Worm (Caenorhabditis elegans) whole organism, L1 larva: Measurements from ENCODE around the gene F42G4.7.

Experiments
- aha-1 ChIP-seq: fragments of 150-350 bp; optimal IDR thresholded peaks from 2 replicates; lab custom pipeline; 2014; ENCODE audit warnings: missing biosample characterization, missing genetic modification characterization
- aly-2 ChIP-seq: fragments of 150-350 bp; optimal IDR thresholded peaks from 2 replicates; lab custom pipeline; 2014; ENCODE audit warnings: missing biosample characterization, missing genetic modification characterization
- blmp-1 ChIP-seq: fragments of 150-350 bp; optimal IDR thresholded peaks from 2 replicates; lab custom pipeline; 2014; ENCODE audit warnings: missing biosample characterization, missing genetic modification characterization
- ces-1 ChIP-seq: fragments of 150-350 bp; optimal IDR thresholded peaks from 2 replicates; lab custom pipeline; 2014; ENCODE audit warnings: missing biosample characterization, missing genetic modification reagents, missing genetic modification characterization
- egl-27 ChIP-seq, 2 experiments: fragments of 150-350 bp in 1 of 2; sonication (generic microtip); optimal IDR thresholded peaks; 3 replicates each; lab custom pipeline; 2017 to 2018; ENCODE audit warnings: missing biosample characterization in 2 of 2, missing genetic modification characterization in 2 of 2, missing genetic modification reagents in 2 of 2
- ets-5 ChIP-seq: fragments of 200-800 bp; sonication (Bioruptor generic); IDR thresholded peaks from 2 replicates; pipeline ENCODE4 v1.3.6; 2022; ENCODE audit warnings: missing genetic modification characterization, missing compliant biosample characterization
- fos-1 ChIP-seq: fragments of 150-350 bp; optimal IDR thresholded peaks from 2 replicates; lab custom pipeline; 2014; ENCODE audit warnings: missing biosample characterization, missing genetic modification characterization
- lin-13 ChIP-seq: fragments of 150-350 bp; optimal IDR thresholded peaks from 2 replicates; lab custom pipeline; 2014; ENCODE audit warnings: missing biosample characterization, missing genetic modification reagents, missing genetic modification characterization
- nhr-237 ChIP-seq: fragments of 150-350 bp; optimal IDR thresholded peaks from 2 replicates; lab custom pipeline; 2014; ENCODE audit warnings: missing biosample characterization, missing genetic modification characterization
- nhr-77 ChIP-seq: fragments of 150-350 bp; optimal IDR thresholded peaks from 2 replicates; lab custom pipeline; 2014; ENCODE audit warnings: missing biosample characterization, missing genetic modification characterization
- pqm-1 ChIP-seq: sonication (generic microtip); optimal IDR thresholded peaks from 3 replicates; lab custom pipeline; 2017; ENCODE audit warnings: missing biosample characterization, missing genetic modification characterization
- tbx-2 ChIP-seq: sonication (generic microtip); optimal IDR thresholded peaks from 2 replicates; lab custom pipeline; 2016; ENCODE audit warnings: missing genetic modification characterization, missing compliant biosample characterization
- unc-62 ChIP-seq: fragments of 150-350 bp; optimal IDR thresholded peaks from 2 replicates; lab custom pipeline; 2014; ENCODE audit warnings: missing biosample characterization, missing genetic modification reagents, missing genetic modification characterization
- ztf-11 ChIP-seq, 2 experiments: sonication (generic microtip); optimal IDR thresholded peaks; 2 replicates each; lab custom pipeline; 2016 to 2017; ENCODE audit warnings: missing genetic modification characterization in 2 of 2, missing biosample characterization in 1 of 2, missing compliant biosample characterization in 1 of 2

DNA sequence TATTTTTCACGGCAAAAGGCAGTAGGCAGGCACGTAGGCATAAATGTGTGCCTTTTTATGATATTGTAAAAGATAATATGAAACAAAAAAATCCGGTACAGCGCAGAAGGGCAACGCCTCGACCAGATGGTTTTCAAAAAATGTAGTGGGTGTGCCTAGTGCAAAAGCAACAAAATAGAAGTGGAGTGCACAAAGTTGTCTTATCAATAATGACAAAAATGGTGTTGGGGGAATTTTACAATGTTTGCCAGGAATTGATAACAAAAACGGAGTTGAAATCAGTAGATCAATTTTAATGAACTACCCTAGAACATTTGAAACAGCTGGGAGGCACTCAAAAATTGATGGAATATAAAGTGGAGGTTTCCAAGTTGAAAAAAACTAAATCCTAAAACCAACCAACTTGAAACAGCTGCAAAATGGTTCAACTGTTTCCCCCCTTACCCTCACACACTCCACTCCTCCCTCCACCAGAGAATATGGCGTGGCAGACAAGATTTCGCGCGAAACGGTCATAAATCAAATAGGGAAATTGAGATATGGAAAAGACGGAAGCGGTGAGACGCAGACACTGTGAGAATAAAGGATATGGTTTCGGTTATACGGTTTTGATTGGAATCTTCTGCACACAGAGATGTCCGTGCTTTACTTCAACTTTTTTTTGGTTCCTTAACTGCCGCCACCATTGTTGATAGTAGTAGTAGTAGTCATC is 42.8 kb downstream of the F42G4.7 start:
- TF ChIP-seq unc-62 (GFP tag; lab: Kevin White, UChicago) (no peak), nhr-77 (tag; lab: Kevin White, UChicago) (no peak), ztf-11 (tag; optimal IDR thresholded peaks at IDR 0.05; lab: Kevin White, UChicago) (no peak), nhr-237 (tag; lab: Kevin White, UChicago) (no peak), tbx-2 (tag; lab: Kevin White, UChicago) (no peak), ces-1 (GFP tag; lab: Kevin White, UChicago) (no peak), ets-5 (GFP tag; lab: Robert Waterston, UW) (no peak), blmp-1 (tag; lab: Kevin White, UChicago) (peak; percentile 88), pqm-1 (tag; lab: Kevin White, UChicago) (no peak), lin-13 (peak; percentile 1), aha-1 (no peak), fos-1 (tag; lab: Kevin White, UChicago) (no peak), egl-27 (tag; optimal IDR thresholded peaks at IDR 0.05; lab: Kevin White, UChicago) (no peak), aly-2 (no peak)
